Fruit fly (Drosophila melanogaster): ENCODE measurements around the gene RhoGAP92B.
A peak's percentile ranks its signal among the peaks of the same experiment; 100 is the strongest.

Gene RhoGAP92B

DNA sequence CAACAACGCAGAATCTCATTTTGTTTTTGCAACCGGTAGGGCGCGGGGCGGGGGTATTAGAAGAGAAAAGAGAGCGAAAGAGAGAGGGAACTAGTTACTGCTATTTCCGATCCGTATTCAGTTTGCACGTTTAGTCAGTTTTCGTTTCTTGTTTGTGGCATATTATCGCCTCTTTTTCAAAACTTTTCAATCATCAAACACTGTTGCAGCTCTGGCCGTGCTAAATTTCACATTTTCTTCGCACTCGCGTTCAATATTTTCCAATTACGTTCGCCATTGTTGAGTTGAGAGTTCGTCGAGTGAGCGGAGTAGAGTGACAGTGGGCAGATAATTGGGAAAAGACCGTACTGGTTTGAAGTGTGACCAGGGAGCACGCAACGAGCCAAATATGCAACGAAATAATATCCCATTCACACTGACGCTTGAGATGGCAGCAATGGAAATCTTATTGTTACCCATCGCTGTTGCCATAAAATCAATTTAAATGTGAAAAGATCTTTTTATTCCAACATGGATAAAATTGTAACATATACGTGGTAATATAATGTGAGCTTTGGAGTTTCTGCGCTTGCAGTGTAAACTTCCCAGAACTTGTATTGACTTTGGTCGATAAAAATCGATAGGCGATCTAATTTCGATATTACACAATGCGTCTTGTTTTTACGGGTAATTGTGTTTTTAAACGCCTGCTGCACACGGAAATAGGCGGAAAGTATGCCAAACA is 43.8 kb upstream of the RhoGAP92B start, which contains the start of the genes Ire1 and Mrm2 (continued):
- no peak for TF ChIP-seq fd85E (GFP tag; optimal IDR thresholded peaks at IDR 0.05)
- TF ChIP-seq CG10631 (GFP tag; optimal IDR thresholded peaks at IDR 0.05), result peak; percentile 80
- TF ChIP-seq CG1621 (tag; optimal IDR thresholded peaks at IDR 0.05), result peak; percentile 87
- peak; percentile 72 for TF ChIP-seq Met (GFP tag; optimal IDR thresholded peaks at IDR 0.05)
- TF ChIP-seq CG8632 (GFP tag; optimal IDR thresholded peaks at IDR 0.05), result peak; percentile 31
- peak; percentile 40 for TF ChIP-seq Ets96B (tag; optimal IDR thresholded peaks at IDR 0.05)
- TF ChIP-seq CG8319 (GFP tag; optimal IDR thresholded peaks at IDR 0.05), result peak; percentile 21
- TF ChIP-seq achi (GFP tag; optimal IDR thresholded peaks at IDR 0.05), result peak; percentile 55
- TF ChIP-seq Eip93F (GFP tag; optimal IDR thresholded peaks at IDR 0.05), result no peak
- peak; percentile 31 for TF ChIP-seq CG6276 (GFP tag; optimal IDR thresholded peaks at IDR 0.05)
- peak; percentile 64 for TF ChIP-seq CG6163 (GFP tag; IDR thresholded peaks at IDR 0.05)
- peak; percentile 87 for TF ChIP-seq cyc (GFP tag; optimal IDR thresholded peaks at IDR 0.05)
- peak; percentile 50 for TF ChIP-seq dac (GFP tag; optimal IDR thresholded peaks at IDR 0.05)
- peak; percentile 32 for TF ChIP-seq CG6808 (GFP tag; optimal IDR thresholded peaks at IDR 0.05)
- peak; percentile 42 for TF ChIP-seq CG34406 (GFP tag; optimal IDR thresholded peaks at IDR 0.05)

DNA sequence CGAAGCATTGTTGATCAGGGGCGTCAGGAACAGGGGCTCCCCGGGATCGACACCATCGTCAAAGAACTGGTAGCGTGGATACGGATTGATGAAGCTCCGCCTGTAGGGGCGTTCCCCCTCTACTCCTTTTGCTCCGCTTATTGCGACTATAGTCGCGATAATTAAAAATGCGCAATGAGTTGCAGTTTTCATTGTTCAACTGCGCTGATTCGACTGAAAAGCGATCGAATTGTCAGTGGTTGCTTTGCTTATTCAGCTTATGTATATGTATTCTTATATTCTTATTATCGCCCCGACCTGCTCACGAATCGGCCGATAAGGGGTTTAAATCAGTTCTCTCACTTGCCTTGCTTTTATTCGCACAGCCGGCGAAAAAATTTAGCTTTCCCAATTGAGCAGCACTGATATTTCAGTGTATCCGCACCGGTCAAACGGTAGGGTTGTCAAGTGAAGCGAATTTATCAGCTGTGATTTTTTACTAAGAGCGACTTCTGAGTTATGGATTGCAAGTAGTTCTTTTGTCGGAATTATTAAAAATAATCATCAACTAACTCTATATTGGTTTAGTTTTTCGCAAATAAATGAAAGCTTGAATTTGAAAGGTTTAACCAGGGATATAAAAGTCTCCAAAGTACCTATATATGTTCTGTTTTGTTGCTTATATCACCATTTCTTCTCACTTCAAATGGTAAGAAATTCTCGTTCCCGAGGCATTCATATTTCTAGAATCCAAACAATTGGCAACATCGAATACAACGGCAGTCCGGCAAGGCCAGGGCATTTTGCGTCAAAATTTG is 40.8 kb upstream of the RhoGAP92B start, which contains the start of the genes CG4572 and CG4686:
CG4572 (minus strand) TSS at position 415 of the 797 bp plus-strand sequence.
CG4686 (plus strand) TSS at position 518 of the 797 bp plus-strand sequence.
- peak; percentile 85 for TF ChIP-seq CG10631 (GFP tag; optimal IDR thresholded peaks at IDR 0.05)
- TF ChIP-seq Sox15 (GFP tag; optimal IDR thresholded peaks at IDR 0.05), result peak; percentile 73
- peak; percentile 83 for TF ChIP-seq CG32006 (GFP tag; optimal IDR thresholded peaks at IDR 0.05)
- peak; percentile 67 for TF ChIP-seq CG8632 (GFP tag; optimal IDR thresholded peaks at IDR 0.05)
- TF ChIP-seq topi (GFP tag; optimal IDR thresholded peaks at IDR 0.05), result peak; percentile 79
- peak; percentile 81 for TF ChIP-seq Met (GFP tag; optimal IDR thresholded peaks at IDR 0.05)
- TF ChIP-seq dsx (GFP tag; optimal IDR thresholded peaks at IDR 0.05; ENCODE audit: poor library complexity, severe bottlenecking), result peak; percentile 63
- peak; percentile 85 for TF ChIP-seq OdsH (GFP tag; optimal IDR thresholded peaks at IDR 0.05)
- peak; percentile 62 for TF ChIP-seq fd85E (GFP tag; optimal IDR thresholded peaks at IDR 0.05)
- TF ChIP-seq Sox14 (GFP tag; optimal IDR thresholded peaks at IDR 0.05), result peak; percentile 74
- peak; percentile 86 for TF ChIP-seq achi (GFP tag; optimal IDR thresholded peaks at IDR 0.05)
- peak; percentile 89 for TF ChIP-seq Hr39 (GFP tag; optimal IDR thresholded peaks at IDR 0.05)
- TF ChIP-seq dac (GFP tag; optimal IDR thresholded peaks at IDR 0.05), result no peak
- peak; percentile 26 to 83 for TF ChIP-seq salr (GFP tag; optimal IDR thresholded peaks at IDR 0.05)
- TF ChIP-seq CG11762 (GFP tag; optimal IDR thresholded peaks at IDR 0.05; ENCODE audit: insufficient read depth), result peak; percentile 81
- peak; percentile 71 for TF ChIP-seq CG8319 (GFP tag; optimal IDR thresholded peaks at IDR 0.05)
- peak; percentile 47 for TF ChIP-seq Blimp-1 (GFP tag; optimal IDR thresholded peaks at IDR 0.05)
- TF ChIP-seq esn (GFP tag; optimal IDR thresholded peaks at IDR 0.05), result peak; percentile 87
- TF ChIP-seq CG11294 (GFP tag; IDR thresholded peaks at IDR 0.05), result peak; percentile 79
- TF ChIP-seq CG15336 (GFP tag; IDR thresholded peaks at IDR 0.05), result peak; percentile 71
- no peak for TF ChIP-seq Hr38 (GFP tag; optimal IDR thresholded peaks at IDR 0.05)
- peak; percentile 77 for TF ChIP-seq Ets21C (GFP tag; optimal IDR thresholded peaks at IDR 0.05)
- peak; percentile 89 for TF ChIP-seq lz (GFP tag; optimal IDR thresholded peaks at IDR 0.05)
- TF ChIP-seq cyc (GFP tag; optimal IDR thresholded peaks at IDR 0.05), result peak; percentile 84
- peak; percentile 8 for TF ChIP-seq CG6854 (GFP tag; optimal IDR thresholded peaks at IDR 0.05)
- TF ChIP-seq eg (GFP tag; IDR thresholded peaks at IDR 0.05), result peak; percentile 85; the same call in 2 of the 3 replicates
- TF ChIP-seq Sox102F (GFP tag; optimal IDR thresholded peaks at IDR 0.05), result peak; percentile 83
- peak; percentile 59 for TF ChIP-seq vri (GFP tag; optimal IDR thresholded peaks at IDR 0.05)
- TF ChIP-seq CG7368 (GFP tag; optimal IDR thresholded peaks at IDR 0.05), result peak; percentile 61
- peak; percentile 63 for TF ChIP-seq fd59A (GFP tag; optimal IDR thresholded peaks at IDR 0.05)
- no peak for TF ChIP-seq CG6276 (GFP tag; optimal IDR thresholded peaks at IDR 0.05)
- peak; percentile 77 for TF ChIP-seq CG6163 (GFP tag; IDR thresholded peaks at IDR 0.05)
- peak; percentile 73 for TF ChIP-seq CG4318 (GFP tag; optimal IDR thresholded peaks at IDR 0.05)
- TF ChIP-seq CG1621 (tag; optimal IDR thresholded peaks at IDR 0.05), result peak; percentile 26
- peak in 1 of 2 experiments; percentile 39 for TF ChIP-seq ss (GFP tag; optimal IDR thresholded peaks at IDR 0.05)
- peak; percentile 70 for TF ChIP-seq Lpt (GFP tag; optimal IDR thresholded peaks at IDR 0.05)
- TF ChIP-seq fkh (GFP tag; optimal IDR thresholded peaks at IDR 0.05), result no peak
- TF ChIP-seq CG8119 (GFP tag; IDR thresholded peaks at IDR 0.05), result peak; percentile 74
- TF ChIP-seq Eip93F (GFP tag; optimal IDR thresholded peaks at IDR 0.05), result peak; percentile 85
- TF ChIP-seq CG9139 (GFP tag; optimal IDR thresholded peaks at IDR 0.05), result peak; percentile 57
- TF ChIP-seq CG34406 (GFP tag; optimal IDR thresholded peaks at IDR 0.05), result peak; percentile 74
